Fruit fly (Drosophila melanogaster): ENCODE data around the gene CG42505.

- TF ChIP-seq ss (GFP tag; optimal IDR thresholded peaks at IDR 0.05) (no peak), Sox14 (GFP tag; optimal IDR thresholded peaks at IDR 0.05) (no peak), CG10631 (GFP tag; optimal IDR thresholded peaks at IDR 0.05) (no peak), Ets21C (GFP tag; optimal IDR thresholded peaks at IDR 0.05) (no peak), fkh (GFP tag; optimal IDR thresholded peaks at IDR 0.05) (no peak), CG6276 (GFP tag; optimal IDR thresholded peaks at IDR 0.05) (no peak), topi (GFP tag; optimal IDR thresholded peaks at IDR 0.05) (no peak), CG8119 (GFP tag; IDR thresholded peaks at IDR 0.05) (no peak), Ets96B (tag; optimal IDR thresholded peaks at IDR 0.05) (no peak), CG10669 (GFP tag; optimal IDR thresholded peaks at IDR 0.05) (no peak), CG6854 (GFP tag; optimal IDR thresholded peaks at IDR 0.05) (no peak)
Observed at dm6 chr3R:11978278-11978677, 53.3 kb downstream of the CG42505 start.

All from whole organism, prepupa.